Fruit fly (Drosophila melanogaster) whole organism, prepupa: ENCODE measurements around the gene CG9395.
A peak's percentile ranks its signal among the peaks of the same experiment; 100 is the strongest.

Experiments
- CG11294 ChIP-seq: fragments of 200-800 bp; sonication (Bioruptor generic); IDR thresholded peaks from 2 replicates; pipeline ENCODE4 v1.3.6; 2022; ENCODE audit warnings: missing biosample characterization, missing genetic modification characterization
- CG11762 ChIP-seq: fragments of 200-800 bp; sonication (Bioruptor generic); optimal IDR thresholded peaks from 3 replicates; lab custom pipeline; 2016; ENCODE audit warnings: missing biosample characterization, missing genetic modification characterization; ENCODE audit not compliant: insufficient read depth
- CG15336 ChIP-seq: fragments of 200-800 bp; sonication (Bioruptor generic); IDR thresholded peaks from 2 replicates; pipeline ENCODE4 v1.3.6; 2022; ENCODE audit warnings: missing biosample characterization, missing genetic modification characterization
- CG16779 ChIP-seq: fragments of 200-800 bp; sonication (Bioruptor generic); optimal IDR thresholded peaks from 3 replicates; lab custom pipeline; 2017; ENCODE audit warnings: missing biosample characterization, mild to moderate bottlenecking, missing genetic modification characterization
- CG3032 ChIP-seq: fragments of 200-800 bp; optimal IDR thresholded peaks from 2 replicates; lab custom pipeline; 2019; ENCODE audit warnings: missing biosample characterization, mild to moderate bottlenecking, missing genetic modification characterization, moderate library complexity
- CG3919 ChIP-seq: fragments of 200-800 bp; sonication (Bioruptor generic); optimal IDR thresholded peaks from 3 replicates; lab custom pipeline; 2016; ENCODE audit warnings: missing biosample characterization, missing genetic modification characterization
- CG4318 ChIP-seq: fragments of 200-800 bp; sonication (Bioruptor generic); optimal IDR thresholded peaks from 3 replicates; lab custom pipeline; 2017; ENCODE audit warnings: missing biosample characterization, mild to moderate bottlenecking, missing genetic modification characterization
- CG6276 ChIP-seq: fragments of 200-800 bp; sonication (Bioruptor generic); optimal IDR thresholded peaks from 2 replicates; lab custom pipeline; 2017; ENCODE audit warnings: missing biosample characterization, mild to moderate bottlenecking, missing genetic modification characterization
- CG6792 ChIP-seq: fragments of 200-800 bp; sonication (Bioruptor generic); optimal IDR thresholded peaks from 3 replicates; lab custom pipeline; 2016; ENCODE audit warnings: missing biosample characterization, missing genetic modification characterization
- CG6808 ChIP-seq: fragments of 200-800 bp; sonication (Bioruptor generic); optimal IDR thresholded peaks from 3 replicates; lab custom pipeline; 2017; ENCODE audit warnings: missing biosample characterization, missing genetic modification characterization, mild to moderate bottlenecking, moderate library complexity, missing genetic modification reagents
- CG7368 ChIP-seq: fragments of 200-800 bp; sonication (Bioruptor generic); optimal IDR thresholded peaks from 3 replicates; lab custom pipeline; 2016; ENCODE audit warnings: missing biosample characterization, missing genetic modification characterization
- CG8119 ChIP-seq: fragments of 200-800 bp; sonication (Bioruptor generic); IDR thresholded peaks from 3 replicates; pipeline ENCODE4 v1.3.6; 2022; ENCODE audit warnings: missing biosample characterization, missing genetic modification characterization
- Eip75B ChIP-seq: fragments of 200-800 bp; sonication (Bioruptor generic); optimal IDR thresholded peaks from 3 replicates; lab custom pipeline; 2016; ENCODE audit warnings: missing biosample characterization, missing genetic modification characterization
- Eip93F ChIP-seq: fragments of 200-800 bp; sonication (Bioruptor generic); optimal IDR thresholded peaks from 2 replicates; lab custom pipeline; 2016; ENCODE audit warnings: missing biosample characterization, mild to moderate bottlenecking, missing genetic modification characterization
- Ets21C ChIP-seq: fragments of 200-800 bp; sonication (Bioruptor generic); optimal IDR thresholded peaks from 3 replicates; lab custom pipeline; 2016; ENCODE audit warnings: missing biosample characterization, missing genetic modification characterization
- Ets96B ChIP-seq: fragments of 200-800 bp; optimal IDR thresholded peaks from 2 replicates; lab custom pipeline; 2019; ENCODE audit warnings: missing biosample characterization, mild to moderate bottlenecking, missing genetic modification characterization, moderate library complexity
- Hr38 ChIP-seq: sonication (Bioruptor generic); optimal IDR thresholded peaks from 2 replicates; lab custom pipeline; 2016; ENCODE audit warnings: missing biosample characterization, missing genetic modification characterization
- Hr39 ChIP-seq: fragments of 200-800 bp; sonication (Bioruptor generic); optimal IDR thresholded peaks from 2 replicates; lab custom pipeline; 2016; ENCODE audit warnings: missing biosample characterization, missing genetic modification characterization
- Lpt ChIP-seq: fragments of 200-800 bp; sonication (Bioruptor generic); optimal IDR thresholded peaks from 3 replicates; lab custom pipeline; 2016; ENCODE audit warnings: missing biosample characterization, missing genetic modification characterization
- Smox ChIP-seq: fragments of 200-800 bp; sonication (Bioruptor generic); optimal IDR thresholded peaks from 3 replicates; lab custom pipeline; 2016; ENCODE audit warnings: missing biosample characterization, missing genetic modification characterization
- Sox14 ChIP-seq: fragments of 200-800 bp; sonication (Bioruptor generic); optimal IDR thresholded peaks from 3 replicates; lab custom pipeline; 2016; ENCODE audit warnings: missing biosample characterization, missing genetic modification characterization
- Sox15 ChIP-seq: fragments of 200-800 bp; sonication (Bioruptor generic); optimal IDR thresholded peaks from 3 replicates; lab custom pipeline; 2016; ENCODE audit warnings: missing biosample characterization, missing genetic modification characterization
- cyc ChIP-seq: fragments of 200-800 bp; sonication (Bioruptor generic); optimal IDR thresholded peaks from 3 replicates; lab custom pipeline; 2016; ENCODE audit warnings: missing biosample characterization, missing genetic modification characterization
- dac ChIP-seq: fragments of 200-800 bp; sonication (Bioruptor generic); optimal IDR thresholded peaks from 2 replicates; lab custom pipeline; 2017; ENCODE audit warnings: missing biosample characterization, mild to moderate bottlenecking, missing genetic modification characterization
- dsx ChIP-seq: fragments of 200-800 bp; optimal IDR thresholded peaks from 3 replicates; lab custom pipeline; 2019; ENCODE audit warnings: missing biosample characterization, mild to moderate bottlenecking, missing genetic modification characterization, moderate library complexity; ENCODE audit not compliant: poor library complexity, severe bottlenecking
- eg ChIP-seq: fragments of 200-800 bp; sonication (Bioruptor generic); IDR thresholded peaks from 3 replicates; pipeline ENCODE4 v1.3.6; 2022; ENCODE audit warnings: missing biosample characterization, missing genetic modification characterization
- esn ChIP-seq: fragments of 200-800 bp; sonication (Bioruptor generic); optimal IDR thresholded peaks from 2 replicates; lab custom pipeline; 2016; ENCODE audit warnings: missing biosample characterization, mild to moderate bottlenecking, missing genetic modification characterization, moderate library complexity
- fd59A ChIP-seq: fragments of 200-800 bp; sonication (Bioruptor generic); optimal IDR thresholded peaks from 2 replicates; lab custom pipeline; 2017; ENCODE audit warnings: missing biosample characterization, mild to moderate bottlenecking, missing genetic modification characterization, missing genetic modification reagents
- fkh ChIP-seq: fragments of 200-800 bp; sonication (Bioruptor generic); optimal IDR thresholded peaks from 3 replicates; lab custom pipeline; 2017; ENCODE audit warnings: missing biosample characterization, mild to moderate bottlenecking, missing genetic modification characterization, moderate library complexity
- net ChIP-seq: fragments of 200-800 bp; sonication (Bioruptor generic); optimal IDR thresholded peaks from 3 replicates; lab custom pipeline; 2016; ENCODE audit warnings: missing biosample characterization, missing genetic modification characterization
- salr ChIP-seq, 2 experiments: fragments of 200-800 bp; sonication (Bioruptor generic); optimal IDR thresholded peaks; 3 replicates each; lab custom pipeline; 2016 to 2018; ENCODE audit warnings: missing biosample characterization in 2 of 2, missing genetic modification characterization in 2 of 2, mild to moderate bottlenecking in 1 of 2
- spab ChIP-seq: fragments of 200-800 bp; sonication (Bioruptor generic); optimal IDR thresholded peaks from 2 replicates; lab custom pipeline; 2017; ENCODE audit warnings: missing biosample characterization, mild to moderate bottlenecking, missing genetic modification characterization, missing genetic modification reagents
- ss ChIP-seq, 2 experiments: fragments of 200-800 bp; sonication (Bioruptor generic); optimal IDR thresholded peaks; 2 replicates in 1 of 2; 3 replicates in 1 of 2; lab custom pipeline; 2017 to 2018; ENCODE audit warnings: mild to moderate bottlenecking in 2 of 2, missing biosample characterization in 2 of 2, missing genetic modification characterization in 2 of 2, moderate library complexity in 1 of 2
- svp ChIP-seq: fragments of 200-800 bp; sonication (Bioruptor generic); peaks from one replicate; lab custom pipeline; 2016; ENCODE audit warnings: missing biosample characterization, missing genetic modification characterization
- vri ChIP-seq: fragments of 200-800 bp; sonication (Bioruptor generic); optimal IDR thresholded peaks from 3 replicates; lab custom pipeline; 2016; ENCODE audit warnings: missing biosample characterization, mild to moderate bottlenecking, missing genetic modification characterization

Gene CG9395

DNA sequence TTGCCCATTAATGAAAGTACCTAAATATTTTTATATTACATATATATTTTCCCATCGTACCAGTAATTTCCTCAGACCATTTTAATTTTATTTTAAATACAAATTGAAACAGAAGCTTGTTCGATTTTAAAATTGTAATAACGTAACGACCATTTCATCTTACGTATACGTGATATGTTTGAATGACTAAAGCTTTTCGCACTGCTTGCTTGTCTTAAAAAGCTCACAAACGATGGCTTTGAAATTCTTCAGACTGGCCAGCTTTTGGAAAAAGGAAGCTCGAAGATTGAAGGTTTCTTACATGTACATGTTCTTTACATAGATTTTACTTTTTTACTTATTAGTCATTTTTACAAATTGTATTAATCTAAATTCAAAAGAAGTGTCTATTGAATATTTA is 22.1 kb downstream of the CG9395 start:
- TF ChIP-seq Ets96B (tag; lab: Kevin White, UChicago), result no peak
- TF ChIP-seq CG7368 (GFP tag; lab: Kevin White, UChicago), result no peak
- TF ChIP-seq cyc, result no peak
- TF ChIP-seq Hr39, result no peak

DNA sequence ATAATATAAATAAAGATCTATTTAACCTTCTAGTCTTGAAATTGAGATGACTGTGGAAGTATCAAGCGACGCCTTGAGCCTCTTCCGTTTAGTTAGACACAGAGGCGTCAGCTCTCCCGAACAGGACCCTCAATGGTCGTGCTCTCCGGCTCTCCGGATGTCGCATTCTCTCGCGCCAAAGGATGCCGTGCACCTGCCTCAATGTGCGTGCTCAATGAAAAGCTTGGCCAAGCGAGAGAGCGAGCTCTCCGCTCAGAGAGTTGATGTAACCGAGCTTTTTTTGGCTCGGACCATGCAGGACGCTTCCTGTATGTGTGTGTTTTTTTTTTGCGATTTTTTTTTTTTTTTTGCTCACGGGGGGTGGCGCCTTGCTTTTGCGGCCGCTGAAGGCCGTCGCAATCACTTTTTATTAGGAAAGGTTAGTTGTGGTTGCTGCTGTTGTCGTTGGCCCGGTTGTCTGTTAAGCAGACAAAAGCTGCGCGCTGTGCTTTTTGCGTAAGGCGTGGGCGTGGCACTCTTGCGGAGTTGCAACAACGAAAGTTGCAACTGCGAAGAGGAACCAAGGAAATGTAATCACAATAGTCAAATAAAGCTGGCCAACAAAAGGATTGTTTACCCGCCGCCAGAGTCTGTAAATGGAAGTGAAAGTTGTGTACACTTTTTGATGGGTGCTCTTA is 22.9 kb downstream of the CG9395 start:
- TF ChIP-seq CG16779 (tag; lab: Kevin White, UChicago) (peak; percentile 15), CG15336 (GFP tag; lab: Robert Waterston, UW) (no peak), CG8119 (GFP tag; lab: Robert Waterston, UW) (0 out of 3 replicates have a peak, but pooled peaks have one; percentile 24), CG11294 (no peak)

DNA sequence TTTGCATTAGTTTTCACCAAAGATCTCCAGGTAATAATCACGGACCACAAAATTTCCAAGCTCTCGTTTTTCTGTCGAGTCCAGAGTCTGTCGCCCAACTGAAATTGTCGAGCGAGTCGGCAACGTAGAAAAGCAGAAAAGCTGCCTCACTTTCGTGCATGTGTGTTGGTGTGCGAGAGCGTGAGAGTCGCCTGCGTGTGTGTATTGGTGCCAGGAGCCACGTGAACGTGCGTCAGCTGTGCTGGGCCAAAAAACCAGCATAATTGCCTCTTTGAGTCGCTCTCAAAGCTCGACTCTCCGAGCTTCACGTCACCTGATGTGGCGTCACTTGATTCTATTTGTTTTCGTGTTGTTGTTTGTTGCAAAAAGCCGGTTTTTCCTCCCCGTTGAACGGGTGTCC is 23.9 kb downstream of the CG9395 start, which contains the start of gene hbt:
Gene hbt, minus strand, starts transcription at position 101 of the 400 bp plus-strand sequence.
- no peak for TF ChIP-seq CG3032 (tag; lab: Kevin White, UChicago)
- TF ChIP-seq CG6276 (GFP tag; lab: Kevin White, UChicago), result no peak
- TF ChIP-seq spab (GFP tag; lab: Kevin White, UChicago), result no peak
- no peak for TF ChIP-seq CG8119 (GFP tag; lab: Robert Waterston, UW)
- no peak for TF ChIP-seq Sox14 (GFP tag; lab: Kevin White, UChicago)
- no peak for TF ChIP-seq CG6792 (GFP tag; lab: Kevin White, UChicago)
- TF ChIP-seq cyc, result no peak

DNA sequence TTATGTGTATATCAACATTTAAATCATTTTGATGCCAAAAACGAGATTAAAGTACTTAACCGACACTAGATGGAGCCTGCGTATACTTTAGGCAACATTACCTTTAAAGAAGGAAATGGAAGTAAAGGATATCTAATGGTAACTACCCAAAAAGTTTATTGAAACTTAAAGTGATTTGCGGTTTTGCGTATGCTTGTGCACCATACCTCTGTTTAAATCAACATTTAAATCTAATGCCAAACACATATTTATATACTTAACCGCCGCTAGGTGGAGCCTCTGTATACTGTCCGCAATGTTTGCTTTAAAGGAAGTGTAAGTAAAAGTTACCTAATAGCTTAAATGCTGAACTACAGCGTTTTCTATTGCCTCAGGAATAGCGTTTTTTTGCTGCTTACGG is 29.1 kb downstream of the CG9395 start:
- TF ChIP-seq vri (GFP tag; lab: Kevin White, UChicago) (no peak), Ets21C (GFP tag; lab: Kevin White, UChicago) (no peak), salr (GFP tag; optimal IDR thresholded peaks at IDR 0.05; lab: Kevin White, UChicago) (no peak), CG3032 (tag; lab: Kevin White, UChicago) (no peak)

DNA sequence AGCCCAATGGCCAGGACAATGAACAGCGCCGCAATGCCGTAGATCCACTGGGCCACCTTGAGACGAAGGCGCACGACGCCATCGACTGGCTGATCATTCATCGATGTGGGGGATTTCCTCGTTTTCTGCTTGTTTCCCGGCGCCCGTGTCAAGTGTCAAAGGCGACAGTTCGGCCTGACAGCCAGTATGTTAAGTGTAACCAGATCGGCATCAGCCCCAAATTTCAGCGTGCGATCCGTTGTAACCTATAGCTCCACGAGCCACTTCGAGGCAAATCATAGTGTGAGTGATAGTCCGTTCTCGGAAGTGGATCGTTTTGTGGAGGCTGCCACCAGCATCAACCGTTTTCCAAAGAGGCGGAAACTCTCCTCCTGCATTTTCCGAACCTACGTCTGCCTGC is 48.2 kb downstream of the CG9395 start, which contains the start of gene CG43779:
Gene CG43779, minus strand, starts transcription at position 101 of the 400 bp plus-strand sequence.
- TF ChIP-seq fkh (GFP tag; lab: Kevin White, UChicago) (no peak), net (no peak), esn (no peak), CG6808 (GFP tag; lab: Kevin White, UChicago) (no peak), Hr38 (no peak), CG3919 (GFP tag; lab: Kevin White, UChicago) (no peak), CG6276 (GFP tag; lab: Kevin White, UChicago) (no peak), svp (no peak), CG11762 (no peak), fd59A (no peak), dac (no peak), Lpt (no peak), Sox15 (GFP tag; lab: Kevin White, UChicago) (no peak), CG8119 (GFP tag; lab: Robert Waterston, UW) (no peak), Hr39 (no peak), CG6792 (GFP tag; lab: Kevin White, UChicago) (no peak), ss (GFP tag; optimal IDR thresholded peaks at IDR 0.05; lab: Kevin White, UChicago) (no peak), dsx (GFP tag; lab: Kevin White, UChicago) (no peak), Smox (GFP tag; lab: Kevin White, UChicago) (no peak)

DNA sequence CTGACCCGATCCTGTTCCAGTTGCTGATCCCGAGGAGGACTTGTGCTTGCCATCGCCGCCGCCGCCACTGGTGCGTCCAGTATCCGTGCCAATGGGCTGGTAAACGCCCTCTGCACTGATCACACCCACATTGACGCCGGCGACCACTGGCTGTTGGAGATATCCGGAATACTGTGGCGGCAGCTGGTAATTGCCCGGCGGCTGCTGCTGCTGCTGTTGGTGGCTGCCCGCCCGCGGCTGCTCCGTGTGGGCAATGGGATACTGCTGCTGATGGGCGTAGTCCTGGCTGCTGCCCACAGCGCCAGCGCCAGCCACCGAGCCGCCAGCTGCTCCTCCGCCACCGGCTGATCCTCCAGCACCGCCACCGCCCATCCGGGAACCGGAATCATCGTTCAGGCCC is 49.9 kb downstream of the CG9395 start:
- TF ChIP-seq fd59A (no peak), Eip93F (GFP tag; lab: Kevin White, UChicago) (no peak), Eip75B (no peak), CG6792 (GFP tag; lab: Kevin White, UChicago) (no peak), CG4318 (GFP tag; lab: Kevin White, UChicago) (no peak), eg (GFP tag; lab: Robert Waterston, UW) (no peak)
- TF ChIP-seq, all 60 proteins: peak for 0
